Fruit fly (Drosophila melanogaster) whole organism, prepupa: ENCODE measurements around the gene nAChRbeta2.
A peak's percentile ranks its signal among the peaks of the same experiment; 100 is the strongest.

Experiments used
- CG10631 ChIP-seq: fragments of 200-800 bp; sonication (Bioruptor generic); optimal IDR thresholded peaks from 2 replicates; lab custom pipeline; 2016; ENCODE audit warnings: missing biosample characterization, missing genetic modification characterization
- CG10669 ChIP-seq: fragments of 200-800 bp; sonication (Bioruptor generic); optimal IDR thresholded peaks from 3 replicates; lab custom pipeline; 2018; ENCODE audit warnings: missing biosample characterization, mild to moderate bottlenecking, missing genetic modification characterization, moderate library complexity
- CG11294 ChIP-seq: fragments of 200-800 bp; sonication (Bioruptor generic); IDR thresholded peaks from 2 replicates; pipeline ENCODE4 v1.3.6; 2022; ENCODE audit warnings: missing biosample characterization, missing genetic modification characterization
- CG11762 ChIP-seq: fragments of 200-800 bp; sonication (Bioruptor generic); optimal IDR thresholded peaks from 3 replicates; lab custom pipeline; 2016; ENCODE audit warnings: missing biosample characterization, missing genetic modification characterization; ENCODE audit not compliant: insufficient read depth
- CG11902 ChIP-seq: fragments of 200-800 bp; sonication (Bioruptor generic); optimal IDR thresholded peaks from 3 replicates; lab custom pipeline; 2016; ENCODE audit warnings: missing biosample characterization, missing genetic modification characterization
- CG15336 ChIP-seq: fragments of 200-800 bp; sonication (Bioruptor generic); IDR thresholded peaks from 2 replicates; pipeline ENCODE4 v1.3.6; 2022; ENCODE audit warnings: missing biosample characterization, missing genetic modification characterization
- CG1621 ChIP-seq: fragments of 200-800 bp; sonication (Bioruptor generic); optimal IDR thresholded peaks from 3 replicates; lab custom pipeline; 2018; ENCODE audit warnings: missing biosample characterization, mild to moderate bottlenecking, missing genetic modification characterization
- CG16779 ChIP-seq: fragments of 200-800 bp; sonication (Bioruptor generic); optimal IDR thresholded peaks from 3 replicates; lab custom pipeline; 2017; ENCODE audit warnings: missing biosample characterization, mild to moderate bottlenecking, missing genetic modification characterization
- CG3032 ChIP-seq: fragments of 200-800 bp; optimal IDR thresholded peaks from 2 replicates; lab custom pipeline; 2019; ENCODE audit warnings: missing biosample characterization, mild to moderate bottlenecking, missing genetic modification characterization, moderate library complexity
- CG31627 ChIP-seq: fragments of 200-800 bp; sonication (Bioruptor generic); optimal IDR thresholded peaks from 3 replicates; lab custom pipeline; 2016; ENCODE audit warnings: missing biosample characterization, missing genetic modification characterization
- CG34406 ChIP-seq: fragments of 200-800 bp; sonication (Bioruptor generic); optimal IDR thresholded peaks from 3 replicates; lab custom pipeline; 2016; ENCODE audit warnings: missing biosample characterization, missing genetic modification characterization
- CG3919 ChIP-seq: fragments of 200-800 bp; sonication (Bioruptor generic); optimal IDR thresholded peaks from 3 replicates; lab custom pipeline; 2016; ENCODE audit warnings: missing biosample characterization, missing genetic modification characterization
- CG4318 ChIP-seq: fragments of 200-800 bp; sonication (Bioruptor generic); optimal IDR thresholded peaks from 3 replicates; lab custom pipeline; 2017; ENCODE audit warnings: missing biosample characterization, mild to moderate bottlenecking, missing genetic modification characterization
- CG6276 ChIP-seq: fragments of 200-800 bp; sonication (Bioruptor generic); optimal IDR thresholded peaks from 2 replicates; lab custom pipeline; 2017; ENCODE audit warnings: missing biosample characterization, mild to moderate bottlenecking, missing genetic modification characterization
- CG6792 ChIP-seq: fragments of 200-800 bp; sonication (Bioruptor generic); optimal IDR thresholded peaks from 3 replicates; lab custom pipeline; 2016; ENCODE audit warnings: missing biosample characterization, missing genetic modification characterization
- CG6854 ChIP-seq: fragments of 200-800 bp; sonication (Bioruptor generic); optimal IDR thresholded peaks from 2 replicates; lab custom pipeline; 2017; ENCODE audit warnings: missing biosample characterization, mild to moderate bottlenecking, missing genetic modification characterization
- CG7368 ChIP-seq: fragments of 200-800 bp; sonication (Bioruptor generic); optimal IDR thresholded peaks from 3 replicates; lab custom pipeline; 2016; ENCODE audit warnings: missing biosample characterization, missing genetic modification characterization
- CG8119 ChIP-seq: fragments of 200-800 bp; sonication (Bioruptor generic); IDR thresholded peaks from 3 replicates; pipeline ENCODE4 v1.3.6; 2022; ENCODE audit warnings: missing biosample characterization, missing genetic modification characterization
- CG8632 ChIP-seq: fragments of 200-800 bp; sonication (Bioruptor generic); optimal IDR thresholded peaks from 3 replicates; lab custom pipeline; 2016; ENCODE audit warnings: missing biosample characterization, missing genetic modification characterization
- CG9139 ChIP-seq: fragments of 200-800 bp; sonication (Bioruptor generic); optimal IDR thresholded peaks from 3 replicates; lab custom pipeline; 2017; ENCODE audit warnings: missing biosample characterization, mild to moderate bottlenecking, missing genetic modification characterization
- Eip78C ChIP-seq: fragments of 200-800 bp; sonication (Bioruptor generic); peaks from one replicate; lab custom pipeline; 2016; ENCODE audit warnings: missing biosample characterization, missing genetic modification characterization
- Ets21C ChIP-seq: fragments of 200-800 bp; sonication (Bioruptor generic); optimal IDR thresholded peaks from 3 replicates; lab custom pipeline; 2016; ENCODE audit warnings: missing biosample characterization, missing genetic modification characterization
- Gug ChIP-seq: fragments of 200-800 bp; sonication (Bioruptor generic); IDR thresholded peaks from 2 replicates; pipeline ENCODE4 v1.3.6; 2022; ENCODE audit warnings: missing biosample characterization, missing genetic modification characterization
- Hr4 ChIP-seq: fragments of 200-800 bp; sonication (Bioruptor generic); optimal IDR thresholded peaks from 3 replicates; lab custom pipeline; 2016; ENCODE audit warnings: missing biosample characterization, missing genetic modification characterization
- OdsH ChIP-seq: fragments of 200-800 bp; sonication (Bioruptor generic); optimal IDR thresholded peaks from 3 replicates; lab custom pipeline; 2016; ENCODE audit warnings: missing biosample characterization, missing genetic modification characterization
- Smox ChIP-seq: fragments of 200-800 bp; sonication (Bioruptor generic); optimal IDR thresholded peaks from 3 replicates; lab custom pipeline; 2016; ENCODE audit warnings: missing biosample characterization, missing genetic modification characterization
- Sox102F ChIP-seq: fragments of 200-800 bp; sonication (Bioruptor generic); optimal IDR thresholded peaks from 2 replicates; lab custom pipeline; 2016; ENCODE audit warnings: missing biosample characterization, mild to moderate bottlenecking, missing genetic modification characterization
- Sox14 ChIP-seq: fragments of 200-800 bp; sonication (Bioruptor generic); optimal IDR thresholded peaks from 3 replicates; lab custom pipeline; 2016; ENCODE audit warnings: missing biosample characterization, missing genetic modification characterization
- Sox15 ChIP-seq: fragments of 200-800 bp; sonication (Bioruptor generic); optimal IDR thresholded peaks from 3 replicates; lab custom pipeline; 2016; ENCODE audit warnings: missing biosample characterization, missing genetic modification characterization
- cyc ChIP-seq: fragments of 200-800 bp; sonication (Bioruptor generic); optimal IDR thresholded peaks from 3 replicates; lab custom pipeline; 2016; ENCODE audit warnings: missing biosample characterization, missing genetic modification characterization
- dsx ChIP-seq: fragments of 200-800 bp; optimal IDR thresholded peaks from 3 replicates; lab custom pipeline; 2019; ENCODE audit warnings: missing biosample characterization, mild to moderate bottlenecking, missing genetic modification characterization, moderate library complexity; ENCODE audit not compliant: poor library complexity, severe bottlenecking
- eg ChIP-seq: fragments of 200-800 bp; sonication (Bioruptor generic); IDR thresholded peaks from 3 replicates; pipeline ENCODE4 v1.3.6; 2022; ENCODE audit warnings: missing biosample characterization, missing genetic modification characterization
- esn ChIP-seq: fragments of 200-800 bp; sonication (Bioruptor generic); optimal IDR thresholded peaks from 2 replicates; lab custom pipeline; 2016; ENCODE audit warnings: missing biosample characterization, mild to moderate bottlenecking, missing genetic modification characterization, moderate library complexity
- fd59A ChIP-seq: fragments of 200-800 bp; sonication (Bioruptor generic); optimal IDR thresholded peaks from 2 replicates; lab custom pipeline; 2017; ENCODE audit warnings: missing biosample characterization, mild to moderate bottlenecking, missing genetic modification characterization, missing genetic modification reagents
- fd85E ChIP-seq: fragments of 200-800 bp; sonication (Bioruptor generic); optimal IDR thresholded peaks from 3 replicates; lab custom pipeline; 2016; ENCODE audit warnings: missing biosample characterization, missing genetic modification characterization
- fkh ChIP-seq: fragments of 200-800 bp; sonication (Bioruptor generic); optimal IDR thresholded peaks from 3 replicates; lab custom pipeline; 2017; ENCODE audit warnings: missing biosample characterization, mild to moderate bottlenecking, missing genetic modification characterization, moderate library complexity
- lz ChIP-seq: fragments of 200-800 bp; sonication (Bioruptor generic); optimal IDR thresholded peaks from 3 replicates; lab custom pipeline; 2016; ENCODE audit warnings: missing biosample characterization, missing genetic modification characterization
- net ChIP-seq: fragments of 200-800 bp; sonication (Bioruptor generic); optimal IDR thresholded peaks from 3 replicates; lab custom pipeline; 2016; ENCODE audit warnings: missing biosample characterization, missing genetic modification characterization
- salr ChIP-seq, 2 experiments: fragments of 200-800 bp; sonication (Bioruptor generic); optimal IDR thresholded peaks; 3 replicates each; lab custom pipeline; 2016 to 2018; ENCODE audit warnings: missing biosample characterization in 2 of 2, missing genetic modification characterization in 2 of 2, mild to moderate bottlenecking in 1 of 2
- spab ChIP-seq: fragments of 200-800 bp; sonication (Bioruptor generic); optimal IDR thresholded peaks from 2 replicates; lab custom pipeline; 2017; ENCODE audit warnings: missing biosample characterization, mild to moderate bottlenecking, missing genetic modification characterization, missing genetic modification reagents
- svp ChIP-seq: fragments of 200-800 bp; sonication (Bioruptor generic); peaks from one replicate; lab custom pipeline; 2016; ENCODE audit warnings: missing biosample characterization, missing genetic modification characterization
- topi ChIP-seq: fragments of 200-800 bp; sonication (Bioruptor generic); optimal IDR thresholded peaks from 3 replicates; lab custom pipeline; 2016; ENCODE audit warnings: missing biosample characterization, missing genetic modification characterization
- vri ChIP-seq: fragments of 200-800 bp; sonication (Bioruptor generic); optimal IDR thresholded peaks from 3 replicates; lab custom pipeline; 2016; ENCODE audit warnings: missing biosample characterization, mild to moderate bottlenecking, missing genetic modification characterization

Gene nAChRbeta2

dm6 chr3R:24543033-24543675 lies 28.2 kb upstream of the nAChRbeta2 start (continued):
- TF ChIP-seq CG11294 (GFP tag; lab: Robert Waterston, UW) (peak; percentile 88), salr (GFP tag; optimal IDR thresholded peaks at IDR 0.05; lab: Kevin White, UChicago) (peak; percentile 81 to 82), CG11902 (GFP tag; lab: Kevin White, UChicago) (peak; percentile 81), Smox (GFP tag; lab: Kevin White, UChicago) (peak; percentile 96), CG6854 (GFP tag; lab: Kevin White, UChicago) (peak; percentile 47), vri (GFP tag; lab: Kevin White, UChicago) (peak; percentile 91), Sox102F (peak; percentile 97), CG16779 (tag; lab: Kevin White, UChicago) (peak; percentile 71), CG8632 (GFP tag; lab: Kevin White, UChicago) (peak; percentile 93), CG9139 (GFP tag; lab: Kevin White, UChicago) (no peak), CG3919 (GFP tag; lab: Kevin White, UChicago) (peak; percentile 94), Hr4 (GFP tag; lab: Kevin White, UChicago) (peak; percentile 95), topi (GFP tag; lab: Kevin White, UChicago) (peak; percentile 97), spab (peak; percentile 62), CG6792 (GFP tag; lab: Kevin White, UChicago) (peak; percentile 85), svp (GFP tag; lab: Kevin White, UChicago) (peak; percentile 99), fd85E (peak; percentile 64), CG10631 (peak; percentile 82), eg (peak; percentile 97), CG1621 (tag; lab: Kevin White, UChicago) (no peak), CG15336 (GFP tag; lab: Robert Waterston, UW) (peak; percentile 94), net (GFP tag; lab: Kevin White, UChicago) (peak; percentile 92), CG3032 (tag; lab: Kevin White, UChicago) (no peak), CG8119 (GFP tag; lab: Robert Waterston, UW) (peak; percentile 93), CG31627 (peak; percentile 96), fkh (peak; percentile 64)

- TF ChIP-seq net (GFP tag; lab: Kevin White, UChicago) (no peak), CG8632 (GFP tag; lab: Kevin White, UChicago) (no peak), dsx (GFP tag; lab: Kevin White, UChicago) (no peak), CG6276 (GFP tag; lab: Kevin White, UChicago) (no peak), CG6792 (GFP tag; lab: Kevin White, UChicago) (no peak), CG1621 (tag; lab: Kevin White, UChicago) (no peak), CG11294 (GFP tag; lab: Robert Waterston, UW) (no peak), CG3032 (tag; lab: Kevin White, UChicago) (no peak), Sox15 (no peak), Eip78C (GFP tag; lab: Kevin White, UChicago) (no peak), fkh (no peak), CG4318 (no peak), lz (GFP tag; lab: Kevin White, UChicago) (no peak)
Observed at dm6 chr3R:24530328-24530727, 15.4 kb upstream of the nAChRbeta2 start, which contains the start of the genes CG13623 and ana1. TSS of gene CG13623 (minus strand) at chr3R:24530558. TSS of gene ana1 (plus strand) at chr3R:24530576.

- no peak for TF ChIP-seq CG10669
- no peak for TF ChIP-seq CG7368 (GFP tag; lab: Kevin White, UChicago)
- no peak for TF ChIP-seq eg
- no peak for TF ChIP-seq CG15336 (GFP tag; lab: Robert Waterston, UW)
- TF ChIP-seq OdsH (GFP tag; lab: Kevin White, UChicago), result no peak
- no peak for TF ChIP-seq Gug (GFP tag; lab: Robert Waterston, UW)
- no peak for TF ChIP-seq CG10631
- no peak for TF ChIP-seq CG11294 (GFP tag; lab: Robert Waterston, UW)
- no peak for TF ChIP-seq esn (GFP tag; lab: Kevin White, UChicago)
- no peak for TF ChIP-seq CG34406
- no peak for TF ChIP-seq CG4318
- TF ChIP-seq cyc, result no peak
- TF ChIP-seq CG11762, result no peak
- TF ChIP-seq Sox102F, result no peak
- TF ChIP-seq Ets21C (GFP tag; lab: Kevin White, UChicago), result no peak
- no peak for TF ChIP-seq CG16779 (tag; lab: Kevin White, UChicago)
- no peak for TF ChIP-seq topi (GFP tag; lab: Kevin White, UChicago)
- TF ChIP-seq salr (GFP tag; optimal IDR thresholded peaks at IDR 0.05; lab: Kevin White, UChicago), result no peak
- no peak for TF ChIP-seq Sox14
- TF ChIP-seq fd59A, result no peak
Observed at dm6 chr3R:24527845-24528244, 12.9 kb upstream of the nAChRbeta2 start, which contains the start of gene CG6607. TSS of gene CG6607 (plus strand) at chr3R:24528047.
